Worm (Caenorhabditis elegans) whole organism, early embryonic: ENCODE results near the gene C01F1.6.

Experiments used
- B0310.2 ChIP-seq: sonication (generic microtip); optimal IDR thresholded peaks from 2 replicates; lab custom pipeline; 2016; ENCODE audit warnings: mild to moderate bottlenecking, missing genetic modification characterization, missing compliant biosample characterization
- F13C5.2 ChIP-seq: sonication (generic microtip); optimal IDR thresholded peaks from 2 replicates; lab custom pipeline; 2017; ENCODE audit warnings: mild to moderate bottlenecking, missing genetic modification characterization, inconsistent platforms, missing compliant biosample characterization
- aly-1 ChIP-seq: sonication (generic microtip); optimal IDR thresholded peaks from 2 replicates; lab custom pipeline; 2016; ENCODE audit warnings: missing genetic modification characterization, missing compliant biosample characterization
- ama-1 ChIP-seq: fragments of 150-350 bp; optimal IDR thresholded peaks from 2 replicates; lab custom pipeline; 2014
- ceh-13 ChIP-seq: fragments of 200-800 bp; sonication (Bioruptor generic); optimal IDR thresholded peaks from 2 replicates; lab custom pipeline; 2018; ENCODE audit warnings: mild to moderate bottlenecking, missing genetic modification characterization, missing compliant biosample characterization
- ceh-36 ChIP-seq: sonication (generic microtip); optimal IDR thresholded peaks from 2 replicates; lab custom pipeline; 2016; ENCODE audit warnings: missing genetic modification characterization, inconsistent platforms, missing compliant biosample characterization
- ets-7 ChIP-seq: sonication (generic microtip); optimal IDR thresholded peaks from 2 replicates; lab custom pipeline; 2016; ENCODE audit warnings: missing genotype, missing genetic modification characterization, missing compliant biosample characterization
- flt-1 ChIP-seq: fragments of 200-800 bp; sonication (Bioruptor generic); IDR thresholded peaks from 2 replicates; pipeline ENCODE4 v1.3.6; 2022; ENCODE audit warnings: missing genetic modification characterization, missing compliant biosample characterization
- hmbx-1 ChIP-seq: sonication (generic microtip); optimal IDR thresholded peaks from 2 replicates; lab custom pipeline; 2016; ENCODE audit warnings: mild to moderate bottlenecking, missing genetic modification characterization, missing compliant biosample characterization
- hmg-4 ChIP-seq: fragments of 200-800 bp; sonication (Bioruptor generic); optimal IDR thresholded peaks from 2 replicates; lab custom pipeline; 2018; ENCODE audit warnings: mild to moderate bottlenecking, missing genetic modification characterization, missing compliant biosample characterization
- hnd-1 ChIP-seq: sonication (generic microtip); optimal IDR thresholded peaks from 2 replicates; lab custom pipeline; 2016; ENCODE audit warnings: missing genetic modification characterization, missing compliant biosample characterization
- pes-1 ChIP-seq: fragments of 200-800 bp; sonication (Bioruptor generic); IDR thresholded peaks from 2 replicates; pipeline ENCODE4 v1.3.6; 2022; ENCODE audit warnings: missing genetic modification reagents, missing genetic modification characterization, missing compliant biosample characterization
- scrt-1 ChIP-seq: fragments of 200-800 bp; sonication (Bioruptor generic); IDR thresholded peaks from 2 replicates; pipeline ENCODE4 v1.3.6; 2022; ENCODE audit warnings: missing genetic modification characterization, missing compliant biosample characterization
- sea-1 ChIP-seq: fragments of 200-800 bp; sonication (Bioruptor generic); conservative IDR thresholded peaks from 2 replicates; pipeline ENCODE4 v1.3.6; 2022; ENCODE audit warnings: missing genetic modification characterization, missing compliant biosample characterization
- tbx-11 ChIP-seq: fragments of 200-800 bp; sonication (Bioruptor generic); IDR thresholded peaks from 2 replicates; pipeline ENCODE4 v1.3.6; 2022; ENCODE audit warnings: missing genetic modification characterization, missing compliant biosample characterization
- tbx-37 ChIP-seq: fragments of 200-800 bp; sonication (Bioruptor generic); conservative IDR thresholded peaks from 2 replicates; pipeline ENCODE4 v1.3.6; 2022; ENCODE audit warnings: missing genetic modification reagents, missing genetic modification characterization, missing compliant biosample characterization
- tra-4 ChIP-seq: sonication (generic microtip); optimal IDR thresholded peaks from 2 replicates; lab custom pipeline; 2017; ENCODE audit warnings: missing genetic modification characterization, missing compliant biosample characterization

C01F1.6 gene

DNA sequence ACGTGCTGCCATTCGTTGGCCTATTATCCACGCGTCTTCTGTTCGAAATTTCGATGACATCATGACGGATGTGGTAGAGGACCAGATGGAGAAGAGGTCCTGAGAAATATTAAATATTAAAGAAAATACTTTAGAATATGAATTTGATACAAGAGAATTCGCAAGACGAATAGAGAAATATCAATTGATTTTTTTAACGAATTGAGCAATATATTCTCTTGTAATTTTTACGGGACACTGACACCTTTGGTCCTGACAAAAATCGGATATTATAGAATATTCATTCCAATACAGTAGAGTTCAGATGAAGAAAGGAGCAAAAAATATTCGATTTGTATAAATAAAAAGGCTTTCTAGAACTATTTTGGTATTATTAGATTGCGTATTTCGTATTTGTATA lies at the start of gene C01F1.6:
C01F1.6 (minus strand) TSS at position 101 of the 400 bp plus-strand sequence.
- TF ChIP-seq pes-1 (no peak), ets-7 (tag; lab: Kevin White, UChicago) (no peak), tra-4 (tag; lab: Kevin White, UChicago) (no peak), tbx-37 (GFP tag; lab: Robert Waterston, UW) (no peak), F13C5.2 (tag; lab: Kevin White, UChicago) (no peak), aly-1 (tag; lab: Kevin White, UChicago) (no peak), ama-1 (no peak), B0310.2 (tag; lab: Kevin White, UChicago) (no peak), tbx-11 (GFP tag; lab: Robert Waterston, UW) (no peak), hnd-1 (no peak), flt-1 (GFP tag; lab: Robert Waterston, UW) (no peak), scrt-1 (GFP tag; lab: Robert Waterston, UW) (no peak), ceh-36 (tag; lab: Kevin White, UChicago) (no peak), sea-1 (GFP tag; lab: Robert Waterston, UW) (no peak)

DNA sequence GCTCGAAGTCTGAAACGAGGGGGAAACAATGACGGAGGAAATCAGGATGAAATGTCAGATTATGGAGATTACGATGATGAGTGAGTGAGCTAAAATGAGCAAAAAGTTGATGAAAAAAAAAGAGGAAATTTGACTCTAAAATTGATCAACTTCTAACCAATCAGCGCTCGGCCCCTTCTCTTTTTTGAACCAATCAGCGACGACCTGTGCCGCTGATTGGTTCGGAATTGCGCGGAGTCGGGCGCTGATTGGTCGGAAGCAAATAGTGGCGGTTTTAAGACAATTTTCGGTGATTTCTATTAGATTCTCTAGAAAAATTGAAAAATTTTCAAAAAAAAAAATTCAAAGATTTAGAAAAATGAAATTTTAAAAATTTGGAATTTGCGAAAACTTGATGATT lies 49.7 kb upstream of the C01F1.6 start:
- TF ChIP-seq scrt-1 (GFP tag; lab: Robert Waterston, UW): no peak
- TF ChIP-seq hmg-4 (GFP tag; lab: Kevin White, UChicago): no peak
- TF ChIP-seq pes-1: no peak
- TF ChIP-seq flt-1 (GFP tag; lab: Robert Waterston, UW): no peak
- TF ChIP-seq B0310.2 (tag; lab: Kevin White, UChicago): no peak
- TF ChIP-seq ets-7 (tag; lab: Kevin White, UChicago): no peak
- TF ChIP-seq ama-1: no peak
- no peak for TF ChIP-seq aly-1 (tag; lab: Kevin White, UChicago)
- TF ChIP-seq tbx-11 (GFP tag; lab: Robert Waterston, UW): no peak
- TF ChIP-seq sea-1 (GFP tag; lab: Robert Waterston, UW): no peak
- TF ChIP-seq ceh-13 (GFP tag; lab: Kevin White, UChicago): no peak
- no peak for TF ChIP-seq tra-4 (tag; lab: Kevin White, UChicago)
- no peak for TF ChIP-seq F13C5.2 (tag; lab: Kevin White, UChicago)
- TF ChIP-seq ceh-36 (tag; lab: Kevin White, UChicago): no peak
- no peak for TF ChIP-seq hmbx-1 (tag; lab: Kevin White, UChicago)
- TF ChIP-seq tbx-37 (GFP tag; lab: Robert Waterston, UW): no peak
- TF ChIP-seq hnd-1: no peak

DNA sequence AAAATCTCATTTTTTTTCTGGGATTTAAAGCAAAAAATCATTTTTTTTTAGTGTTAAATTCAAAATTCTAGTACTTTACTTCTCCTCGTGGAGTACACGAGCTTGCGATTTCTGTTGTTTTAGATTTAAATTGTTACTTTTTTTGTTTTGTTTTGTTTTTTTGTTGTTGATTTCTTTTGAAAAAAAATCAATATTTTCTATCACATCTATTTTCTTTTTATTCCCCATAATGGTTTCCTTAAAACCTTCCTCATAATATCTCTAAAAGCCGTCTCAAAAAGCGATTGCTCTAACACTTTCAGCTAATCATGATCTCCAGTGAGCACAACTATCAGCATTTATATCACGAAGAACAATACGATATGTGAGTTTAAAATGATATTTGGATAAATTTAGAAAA lies 46.4 kb upstream of the C01F1.6 start, which contains the start of gene madf-3:
madf-3 (plus strand) TSS at position 301 of the 400 bp plus-strand sequence.
- TF ChIP-seq tbx-11 (GFP tag; lab: Robert Waterston, UW) (no peak), B0310.2 (tag; lab: Kevin White, UChicago) (no peak), tbx-37 (GFP tag; lab: Robert Waterston, UW) (no peak), ceh-13 (GFP tag; lab: Kevin White, UChicago) (no peak), hmg-4 (GFP tag; lab: Kevin White, UChicago) (no peak), ama-1 (no peak), scrt-1 (GFP tag; lab: Robert Waterston, UW) (no peak), F13C5.2 (tag; lab: Kevin White, UChicago) (no peak)

DNA sequence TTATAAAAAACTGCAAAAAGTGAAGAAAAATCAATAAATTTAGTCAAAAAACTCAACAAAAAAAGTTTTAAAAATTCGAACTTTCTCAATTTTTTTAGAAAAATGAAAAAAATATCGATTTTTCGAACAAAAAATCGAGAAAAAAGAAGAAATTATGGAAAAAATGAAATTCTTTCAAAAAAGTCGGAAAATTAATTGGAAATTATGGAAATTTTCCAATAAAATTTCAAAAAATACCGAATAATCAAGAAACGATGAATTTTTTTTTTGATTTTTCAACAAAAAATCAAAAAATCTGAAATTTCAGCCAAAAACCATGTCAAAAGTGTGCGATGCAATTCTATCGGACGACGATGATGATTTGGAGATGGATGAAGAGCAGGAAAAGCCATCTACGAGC lies 40.7 kb upstream of the C01F1.6 start, which contains the start of gene H20J04.4:
H20J04.4 (plus strand) TSS at position 301 of the 400 bp plus-strand sequence.
- TF ChIP-seq ets-7 (tag; lab: Kevin White, UChicago) (no peak), ceh-36 (tag; lab: Kevin White, UChicago) (no peak), tbx-11 (GFP tag; lab: Robert Waterston, UW) (no peak), sea-1 (GFP tag; lab: Robert Waterston, UW) (no peak), pes-1 (no peak), aly-1 (tag; lab: Kevin White, UChicago) (no peak), ceh-13 (GFP tag; lab: Kevin White, UChicago) (no peak), hnd-1 (no peak), flt-1 (GFP tag; lab: Robert Waterston, UW) (no peak), F13C5.2 (tag; lab: Kevin White, UChicago) (no peak), B0310.2 (tag; lab: Kevin White, UChicago) (no peak), tbx-37 (GFP tag; lab: Robert Waterston, UW) (no peak), hmg-4 (GFP tag; lab: Kevin White, UChicago) (no peak), ama-1 (no peak)

DNA sequence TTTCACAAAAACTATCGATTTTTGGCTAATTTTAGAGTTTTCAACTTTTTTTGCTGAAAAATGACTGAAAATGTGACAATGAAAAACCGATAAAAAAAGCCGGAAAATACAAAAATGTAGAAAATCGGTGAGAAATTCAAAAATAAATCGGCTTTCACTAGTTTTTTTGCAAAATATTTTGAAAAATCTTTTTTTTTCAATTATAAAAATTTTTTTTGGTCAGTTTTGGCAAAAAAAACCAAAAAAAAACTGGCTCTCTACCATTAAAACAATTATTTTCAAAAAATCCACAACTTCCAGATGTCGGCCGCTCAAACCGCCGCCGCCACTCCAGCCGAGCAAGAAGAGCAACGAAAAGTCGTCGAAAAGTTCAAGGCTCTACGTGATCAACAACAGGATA lies 38.4 kb upstream of the C01F1.6 start, which contains the start of gene pfd-2:
pfd-2 (plus strand) TSS at position 301 of the 400 bp plus-strand sequence.
- no peak for TF ChIP-seq ceh-13 (GFP tag; lab: Kevin White, UChicago)
- no peak for TF ChIP-seq pes-1
- no peak for TF ChIP-seq hmg-4 (GFP tag; lab: Kevin White, UChicago)
- TF ChIP-seq scrt-1 (GFP tag; lab: Robert Waterston, UW): no peak
- TF ChIP-seq ama-1: no peak

DNA sequence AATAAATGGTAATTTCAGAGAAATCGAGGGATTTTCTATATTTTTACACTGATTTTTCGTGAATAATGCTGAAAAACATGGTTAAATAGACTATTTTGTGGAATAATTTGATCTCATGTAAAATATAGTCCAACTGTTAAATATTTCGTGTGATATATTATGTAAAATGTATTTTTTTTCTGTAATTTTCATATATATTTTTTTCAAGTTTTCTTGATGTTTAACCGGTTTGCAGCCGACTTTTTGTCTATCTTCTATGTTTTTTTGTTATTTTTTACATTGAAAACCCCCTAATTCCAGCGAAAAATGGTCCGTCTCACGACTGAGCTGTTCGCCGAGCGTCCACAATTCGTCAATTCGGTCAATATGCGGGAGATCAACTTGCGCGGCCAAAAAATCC lies 36.0 kb upstream of the C01F1.6 start, which contains the start of gene mog-2:
mog-2 (plus strand) TSS at position 301 of the 400 bp plus-strand sequence.
- TF ChIP-seq sea-1 (GFP tag; lab: Robert Waterston, UW): no peak
- TF ChIP-seq B0310.2 (tag; lab: Kevin White, UChicago): no peak
- no peak for TF ChIP-seq ama-1
- no peak for TF ChIP-seq tbx-11 (GFP tag; lab: Robert Waterston, UW)
- TF ChIP-seq hmbx-1 (tag; lab: Kevin White, UChicago): no peak
- TF ChIP-seq ets-7 (tag; lab: Kevin White, UChicago): no peak
- TF ChIP-seq aly-1 (tag; lab: Kevin White, UChicago): no peak
- TF ChIP-seq tra-4 (tag; lab: Kevin White, UChicago): no peak
- TF ChIP-seq ceh-13 (GFP tag; lab: Kevin White, UChicago): no peak
- TF ChIP-seq hmg-4 (GFP tag; lab: Kevin White, UChicago): no peak
- no peak for TF ChIP-seq flt-1 (GFP tag; lab: Robert Waterston, UW)
- no peak for TF ChIP-seq hnd-1
- no peak for TF ChIP-seq scrt-1 (GFP tag; lab: Robert Waterston, UW)
- no peak for TF ChIP-seq ceh-36 (tag; lab: Kevin White, UChicago)
- TF ChIP-seq F13C5.2 (tag; lab: Kevin White, UChicago): no peak
- TF ChIP-seq tbx-37 (GFP tag; lab: Robert Waterston, UW): no peak
- no peak for TF ChIP-seq pes-1

DNA sequence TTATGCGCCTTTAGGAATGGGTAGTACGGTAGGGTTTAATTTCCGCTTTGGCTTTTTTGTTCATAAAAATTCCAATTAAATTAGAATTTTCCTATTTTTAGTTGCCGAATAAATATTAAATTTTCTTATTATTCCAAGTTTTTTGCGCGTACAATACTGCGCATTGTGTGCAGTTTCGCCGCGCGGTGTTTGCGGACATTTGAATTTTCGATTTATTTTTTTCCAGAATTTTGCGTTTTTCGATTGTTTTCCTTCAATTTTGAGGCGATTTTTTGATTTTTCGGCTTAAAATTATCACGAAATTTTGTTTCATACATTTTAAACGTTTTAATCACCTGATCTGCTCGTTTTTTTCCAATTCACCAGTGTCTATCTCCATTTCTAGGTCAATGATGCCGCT lies 34.9 kb upstream of the C01F1.6 start, which contains the start of gene H20J04.6:
H20J04.6 (plus strand) TSS at position 386 of the 400 bp plus-strand sequence.
- TF ChIP-seq ama-1: no peak
- TF ChIP-seq scrt-1 (GFP tag; lab: Robert Waterston, UW): no peak
- no peak for TF ChIP-seq aly-1 (tag; lab: Kevin White, UChicago)
- no peak for TF ChIP-seq tbx-37 (GFP tag; lab: Robert Waterston, UW)
- TF ChIP-seq sea-1 (GFP tag; lab: Robert Waterston, UW): no peak
- TF ChIP-seq tra-4 (tag; lab: Kevin White, UChicago): no peak
- TF ChIP-seq pes-1: no peak
- no peak for TF ChIP-seq B0310.2 (tag; lab: Kevin White, UChicago)
- no peak for TF ChIP-seq ceh-36 (tag; lab: Kevin White, UChicago)
- TF ChIP-seq tbx-11 (GFP tag; lab: Robert Waterston, UW): no peak
- no peak for TF ChIP-seq hnd-1
- TF ChIP-seq hmbx-1 (tag; lab: Kevin White, UChicago): no peak
- no peak for TF ChIP-seq hmg-4 (GFP tag; lab: Kevin White, UChicago)
- TF ChIP-seq ceh-13 (GFP tag; lab: Kevin White, UChicago): no peak
- TF ChIP-seq F13C5.2 (tag; lab: Kevin White, UChicago): no peak
- TF ChIP-seq ets-7 (tag; lab: Kevin White, UChicago): no peak
- TF ChIP-seq flt-1 (GFP tag; lab: Robert Waterston, UW): no peak
